In the genomic region with DNA sequence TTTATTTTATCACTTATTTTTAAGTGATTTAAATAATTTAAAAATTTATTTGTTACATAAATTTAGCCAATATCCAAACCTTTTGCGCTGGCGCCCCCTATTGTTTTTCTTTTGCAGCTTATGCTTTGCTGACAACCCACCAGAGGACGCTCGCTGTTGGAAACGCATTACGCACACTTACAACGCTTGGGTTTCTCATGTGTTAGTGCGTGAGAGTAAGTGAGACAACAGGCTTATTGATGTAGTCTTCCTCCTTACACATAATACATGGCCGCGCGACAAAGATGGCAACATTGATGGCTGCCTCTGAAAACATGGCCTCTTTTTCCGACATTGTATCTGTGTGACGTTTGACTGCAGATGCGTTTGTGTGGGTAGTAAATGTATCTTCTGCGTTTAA, we compare ENCODE assay signal across 1 fruit fly cellular context.
TF ChIP-seq lines count a peak whose summit lies in the region.

No protein-coding gene starts in this region.

TF ChIP-seq in whole organism, embryonic, 481 proteins besides CTCF, POLR2A, EP300 and RAD21 (continued from another document and continues in another):
- TF ChIP-seq her (GFP tag; optimal IDR thresholded peaks at IDR 0.05; lab: Kevin White, UChicago) (peak; percentile 30), Vsx1 (GFP tag; optimal IDR thresholded peaks at IDR 0.05; lab: Kevin White, UChicago) (no peak), gcm2 (GFP tag; optimal IDR thresholded peaks at IDR 0.05; lab: Kevin White, UChicago) (peak; percentile 26), salm (tag; optimal IDR thresholded peaks at IDR 0.05; lab: Kevin White, UChicago) (no peak), CG1647 (GFP tag; optimal IDR thresholded peaks at IDR 0.05; lab: Kevin White, UChicago) (no peak), lilli (GFP tag; optimal IDR thresholded peaks at IDR 0.05; lab: Kevin White, UChicago) (peak; percentile 60), Tbp (GFP tag; optimal IDR thresholded peaks at IDR 0.05; lab: Kevin White, UChicago) (no peak), crp (GFP tag; optimal IDR thresholded peaks at IDR 0.05; lab: Kevin White, UChicago) (no peak), CG7987 (GFP tag; optimal IDR thresholded peaks at IDR 0.05; lab: Kevin White, UChicago) (peak; percentile 47), Lhr (GFP tag; optimal IDR thresholded peaks at IDR 0.05; lab: Kevin White, UChicago) (peak; percentile 65), zf30C (GFP tag; optimal IDR thresholded peaks at IDR 0.05; lab: Kevin White, UChicago) (peak; percentile 6), CG18599 (GFP tag; optimal IDR thresholded peaks at IDR 0.05; lab: Kevin White, UChicago) (no peak), CG11398 (GFP tag; optimal IDR thresholded peaks at IDR 0.05; lab: Kevin White, UChicago) (no peak), sob (GFP tag; IDR thresholded peaks at IDR 0.05; lab: Robert Waterston, UW) (peak; percentile 77), YL-1 (GFP tag; optimal IDR thresholded peaks at IDR 0.05; lab: Kevin White, UChicago) (no peak), chm (GFP tag; IDR thresholded peaks at IDR 0.05; lab: Robert Waterston, UW) (peak; percentile 64), GATAe (GFP tag; conservative IDR thresholded peaks at IDR 0.05; lab: Robert Waterston, UW) (peak; percentile 65), Drgx (GFP tag; IDR thresholded peaks at IDR 0.05; lab: Robert Waterston, UW) (no peak; the same call in 1 of the 2 replicates), CG30403 (GFP tag; optimal IDR thresholded peaks at IDR 0.05; lab: Kevin White, UChicago) (peak; percentile 72), run (tag; optimal IDR thresholded peaks at IDR 0.05; lab: Kevin White, UChicago) (no peak), CG2120 (GFP tag; optimal IDR thresholded peaks at IDR 0.05; lab: Kevin White, UChicago) (peak; percentile 44), B-H2 (GFP tag; optimal IDR thresholded peaks at IDR 0.05; lab: Kevin White, UChicago) (peak; percentile 7), CG7786 (GFP tag; optimal IDR thresholded peaks at IDR 0.05; lab: Kevin White, UChicago) (no peak), ro (GFP tag; IDR thresholded peaks at IDR 0.05; lab: Robert Waterston, UW) (no peak), CG18011 (GFP tag; optimal IDR thresholded peaks at IDR 0.05; lab: Kevin White, UChicago) (no peak), CG15514 (GFP tag; optimal IDR thresholded peaks at IDR 0.05; lab: Kevin White, UChicago) (peak; percentile 22), Dek (tag; optimal IDR thresholded peaks at IDR 0.05; lab: Kevin White, UChicago) (peak; percentile 42), CG10431 (GFP tag; optimal IDR thresholded peaks at IDR 0.05; lab: Kevin White, UChicago) (no peak), CG10959 (GFP tag; IDR thresholded peaks at IDR 0.05; lab: Robert Waterston, UW) (peak; percentile 65), CG4707 (GFP tag; optimal IDR thresholded peaks at IDR 0.05; lab: Kevin White, UChicago) (peak; percentile 44), CG32767 (GFP tag; IDR thresholded peaks at IDR 0.05; lab: Robert Waterston, UW) (peak; percentile 93), CG10543 (GFP tag; optimal IDR thresholded peaks at IDR 0.05; lab: Kevin White, UChicago) (peak; percentile 70), CG14441 (GFP tag; IDR thresholded peaks at IDR 0.05; lab: Robert Waterston, UW) (peak; percentile 70), CG4282 (GFP tag; optimal IDR thresholded peaks at IDR 0.05; lab: Kevin White, UChicago) (peak; percentile 45), sna (GFP tag; IDR thresholded peaks at IDR 0.05; lab: Robert Waterston, UW; ENCODE audit: partially characterized antibody) (no peak), Pdp1 (GFP tag; optimal IDR thresholded peaks at IDR 0.05; lab: Kevin White, UChicago) (peak; percentile 54 to 76), CG12219 (GFP tag; optimal IDR thresholded peaks at IDR 0.05; lab: Kevin White, UChicago) (no peak), CG2875 (GFP tag; optimal IDR thresholded peaks at IDR 0.05; lab: Kevin White, UChicago) (no peak), HmgD (GFP tag; optimal IDR thresholded peaks at IDR 0.05; lab: Kevin White, UChicago) (peak; percentile 82), vfl (GFP tag; optimal IDR thresholded peaks at IDR 0.05; lab: Kevin White, UChicago) (no peak), Aef1 (GFP tag; IDR thresholded peaks at IDR 0.05; lab: Robert Waterston, UW) (peak; percentile 40), seq (GFP tag; IDR thresholded peaks at IDR 0.05; lab: Robert Waterston, UW) (peak; percentile 69), jumu (GFP tag; optimal IDR thresholded peaks at IDR 0.05; lab: Kevin White, UChicago) (peak; percentile 18), CG14667 (GFP tag; IDR thresholded peaks at IDR 0.05; lab: Robert Waterston, UW) (peak; percentile 54), scrt (GFP tag; optimal IDR thresholded peaks at IDR 0.05; lab: Kevin White, UChicago) (no peak), Chrac-16 (GFP tag; optimal IDR thresholded peaks at IDR 0.05; lab: Kevin White, UChicago) (peak; percentile 77), nerfin-2 (GFP tag; IDR thresholded peaks at IDR 0.05; lab: Robert Waterston, UW; ENCODE audit: partially characterized antibody) (no peak), lbe (GFP tag; optimal IDR thresholded peaks at IDR 0.05; lab: Kevin White, UChicago) (no peak), CG12659 (GFP tag; optimal IDR thresholded peaks at IDR 0.05; lab: Kevin White, UChicago) (peak; percentile 62), Gug (GFP tag; IDR thresholded peaks at IDR 0.05; lab: Robert Waterston, UW) (peak; percentile 62; the same call in 3 of the 4 replicates), CG9727 (GFP tag; optimal IDR thresholded peaks at IDR 0.05; lab: Kevin White, UChicago) (peak; percentile 19), abd-A (tag; optimal IDR thresholded peaks at IDR 0.05; lab: Kevin White, UChicago) (peak; percentile 89), CG1603 (tag; optimal IDR thresholded peaks at IDR 0.05; lab: Kevin White, UChicago) (peak; percentile 60), Dref (GFP tag; IDR thresholded peaks at IDR 0.05; lab: Robert Waterston, UW) (no peak), CG3163 (GFP tag; optimal IDR thresholded peaks at IDR 0.05; lab: Kevin White, UChicago) (peak; percentile 62), stc (GFP tag; IDR thresholded peaks at IDR 0.05; lab: Robert Waterston, UW) (peak; percentile 39; the same call in 1 of the 2 replicates), CG31388 (GFP tag; optimal IDR thresholded peaks at IDR 0.05; lab: Kevin White, UChicago) (peak; percentile 42), hth (optimal IDR thresholded peaks at IDR 0.05; lab: Kevin White, UChicago) (no peak), sqz (GFP tag; optimal IDR thresholded peaks at IDR 0.05; lab: Kevin White, UChicago) (no peak), eyg (GFP tag; optimal IDR thresholded peaks at IDR 0.05; lab: Kevin White, UChicago) (no peak), tgo (GFP tag; IDR thresholded peaks at IDR 0.05; lab: Robert Waterston, UW) (peak; percentile 42; the same call in 2 of the 3 replicates), nerfin-1 (tag; optimal IDR thresholded peaks at IDR 0.05; lab: Kevin White, UChicago) (peak; percentile 26), cwo (GFP tag; optimal IDR thresholded peaks at IDR 0.05; lab: Kevin White, UChicago) (no peak), klu (GFP tag; IDR thresholded peaks at IDR 0.05; lab: Robert Waterston, UW) (no peak), crol (GFP tag; IDR thresholded peaks at IDR 0.05; lab: Robert Waterston, UW) (no peak), ase (GFP tag; IDR thresholded peaks at IDR 0.05; lab: Robert Waterston, UW) (peak; percentile 72; the same call in 2 of the 3 replicates), Oaz (GFP tag; IDR thresholded peaks at IDR 0.05; lab: Robert Waterston, UW) (no peak), Ada2b (GFP tag; IDR thresholded peaks at IDR 0.05; lab: Robert Waterston, UW) (peak; percentile 20; the same call in 1 of the 2 replicates), Trl (optimal IDR thresholded peaks at IDR 0.05; lab: Kevin White, UChicago) (no peak), Trl (GFP tag; optimal IDR thresholded peaks at IDR 0.05; lab: Kevin White, UChicago) (peak; percentile 33), CG10654 (GFP tag; optimal IDR thresholded peaks at IDR 0.05; lab: Kevin White, UChicago) (peak; percentile 49), CG4730 (GFP tag; IDR thresholded peaks at IDR 0.05; lab: Robert Waterston, UW) (peak; percentile 13; the same call in 1 of the 2 replicates), ci (GFP tag; IDR thresholded peaks at IDR 0.05; lab: Robert Waterston, UW) (peak; percentile 87), caup (GFP tag; optimal IDR thresholded peaks at IDR 0.05; lab: Kevin White, UChicago; ENCODE audit: severe bottlenecking) (peak; percentile 52), Side (GFP tag; optimal IDR thresholded peaks at IDR 0.05; lab: Kevin White, UChicago) (no peak), Jarid2 (GFP tag; optimal IDR thresholded peaks at IDR 0.05; lab: Kevin White, UChicago) (peak; percentile 21), aop (GFP tag; IDR thresholded peaks at IDR 0.05; lab: Robert Waterston, UW) (no peak), grn (GFP tag; optimal IDR thresholded peaks at IDR 0.05; lab: Kevin White, UChicago) (no peak), CG12236 (GFP tag; optimal IDR thresholded peaks at IDR 0.05; lab: Kevin White, UChicago) (peak; percentile 0), sens (GFP tag; lab: Kevin White, UChicago) (peak; percentile 73), Dip2 (GFP tag; IDR thresholded peaks at IDR 0.05; lab: Robert Waterston, UW) (no peak), CG31441 (GFP tag; IDR thresholded peaks at IDR 0.05; lab: Robert Waterston, UW) (peak; percentile 55), nau (GFP tag; optimal IDR thresholded peaks at IDR 0.05; lab: Kevin White, UChicago) (no peak), ap (GFP tag; IDR thresholded peaks at IDR 0.05; lab: Robert Waterston, UW) (peak; percentile 42; the same call in 1 of the 2 replicates), Sry-δ (GFP tag; optimal IDR thresholded peaks at IDR 0.05; lab: Kevin White, UChicago) (no peak), vnd (GFP tag; IDR thresholded peaks at IDR 0.05; lab: Robert Waterston, UW; ENCODE audit: partially characterized antibody) (no peak), ash1 (GFP tag; optimal IDR thresholded peaks at IDR 0.05; lab: Kevin White, UChicago) (peak; percentile 88), NFAT (GFP tag; IDR thresholded peaks at IDR 0.05; lab: Robert Waterston, UW) (peak; percentile 77), HLH54F (GFP tag; optimal IDR thresholded peaks at IDR 0.05; lab: Kevin White, UChicago) (peak; percentile 28), Fer2 (tag; optimal IDR thresholded peaks at IDR 0.05; lab: Kevin White, UChicago) (no peak), zen2 (GFP tag; IDR thresholded peaks at IDR 0.05; lab: Robert Waterston, UW; ENCODE audit: partially characterized antibody) (no peak; the same call in 2 of the 3 replicates), gt (GFP tag; IDR thresholded peaks at IDR 0.05; lab: Robert Waterston, UW) (0 out of 2 replicates have a peak, but pooled peaks have one; percentile 37), sisA (GFP tag; IDR thresholded peaks at IDR 0.05; lab: Robert Waterston, UW) (peak; percentile 72), dm (GFP tag; optimal IDR thresholded peaks at IDR 0.05; lab: Kevin White, UChicago) (peak; percentile 19), Nf-YA (GFP tag; IDR thresholded peaks at IDR 0.05; lab: Robert Waterston, UW) (no peak; the same call in none of the 2 replicates), rib (GFP tag; IDR thresholded peaks at IDR 0.05; lab: Robert Waterston, UW) (0 out of 2 replicates have a peak, but pooled peaks have one; percentile 28), CG3281 (GFP tag; optimal IDR thresholded peaks at IDR 0.05; lab: Kevin White, UChicago) (no peak), CG32532 (GFP tag; IDR thresholded peaks at IDR 0.05; lab: Robert Waterston, UW) (peak; percentile 86), kay (GFP tag; optimal IDR thresholded peaks at IDR 0.05; lab: Kevin White, UChicago) (no peak), CG15479 (GFP tag; optimal IDR thresholded peaks at IDR 0.05; lab: Kevin White, UChicago) (no peak), CG10321 (GFP tag; IDR thresholded peaks at IDR 0.05; lab: Robert Waterston, UW) (peak; percentile 100), Dp (GFP tag; optimal IDR thresholded peaks at IDR 0.05; lab: Kevin White, UChicago) (no peak), CG2889 (GFP tag; IDR thresholded peaks at IDR 0.05; lab: Robert Waterston, UW) (no peak), ac (GFP tag; optimal IDR thresholded peaks at IDR 0.05; lab: Kevin White, UChicago) (no peak), CG11247 (GFP tag; IDR thresholded peaks at IDR 0.05; lab: Robert Waterston, UW) (peak; percentile 73), Hmr (GFP tag; optimal IDR thresholded peaks at IDR 0.05; lab: Kevin White, UChicago) (peak; percentile 45), Asciz (GFP tag; optimal IDR thresholded peaks at IDR 0.05; lab: Kevin White, UChicago) (no peak), so (GFP tag; IDR thresholded peaks at IDR 0.05; lab: Robert Waterston, UW) (no peak), zen (tag; optimal IDR thresholded peaks at IDR 0.05; lab: Kevin White, UChicago) (peak; percentile 77), CG11456 (GFP tag; IDR thresholded peaks at IDR 0.05; lab: Robert Waterston, UW) (peak; percentile 93), vvl (GFP tag; IDR thresholded peaks at IDR 0.05; lab: Robert Waterston, UW) (peak; percentile 83), CG6654 (GFP tag; optimal IDR thresholded peaks at IDR 0.05; lab: Kevin White, UChicago) (no peak), esg (GFP tag; conservative IDR thresholded peaks at IDR 0.05; lab: Robert Waterston, UW) (no peak), Antp (GFP tag; optimal IDR thresholded peaks at IDR 0.05; lab: Kevin White, UChicago) (peak; percentile 67), otp (GFP tag; IDR thresholded peaks at IDR 0.05; lab: Robert Waterston, UW) (peak; percentile 60; the same call in 2 of the 3 replicates), lab (GFP tag; optimal IDR thresholded peaks at IDR 0.05; lab: Kevin White, UChicago) (peak; percentile 12), cato (GFP tag; optimal IDR thresholded peaks at IDR 0.05; lab: Kevin White, UChicago; ENCODE audit: borderline replicate concordance) (peak; percentile 28), CG13296 (GFP tag; optimal IDR thresholded peaks at IDR 0.05; lab: Kevin White, UChicago) (no peak), chn (GFP tag; optimal IDR thresholded peaks at IDR 0.05; lab: Kevin White, UChicago) (peak; percentile 24), pita (GFP tag; optimal IDR thresholded peaks at IDR 0.05; lab: Kevin White, UChicago) (peak; percentile 63), kah (GFP tag; optimal IDR thresholded peaks at IDR 0.05; lab: Kevin White, UChicago) (no peak), HLH4C (GFP tag; IDR thresholded peaks at IDR 0.05; lab: Robert Waterston, UW; ENCODE audit: partially characterized antibody) (no peak; the same call in 2 of the 3 replicates), ken (GFP tag; IDR thresholded peaks at IDR 0.05; lab: Robert Waterston, UW) (peak; percentile 76), CG8478 (optimal IDR thresholded peaks at IDR 0.05; lab: Kevin White, UChicago) (peak; percentile 99), amos (GFP tag; IDR thresholded peaks at IDR 0.05; lab: Robert Waterston, UW; ENCODE audit: partially characterized antibody) (peak; percentile 47; the same call in 1 of the 2 replicates), CG15269 (tag; optimal IDR thresholded peaks at IDR 0.05; lab: Kevin White, UChicago) (peak; percentile 54), pros (GFP tag; optimal IDR thresholded peaks at IDR 0.05; lab: Kevin White, UChicago) (peak; percentile 37)
